Fruit fly (Drosophila melanogaster) whole organism, adult: ENCODE measurements around the gene Mkrn1.

Experiments used
- CG11617 ChIP-seq: fragments of 200-800 bp; sonication (Bioruptor generic); optimal IDR thresholded peaks from 2 replicates; lab custom pipeline; 2017; ENCODE audit warnings: mild to moderate bottlenecking, missing biosample characterization, missing genetic modification reagents, missing genetic modification characterization
- CG12768 ChIP-seq: fragments of 200-800 bp; sonication (Bioruptor generic); optimal IDR thresholded peaks from 2 replicates; lab custom pipeline; 2017; ENCODE audit warnings: missing biosample characterization, missing genetic modification characterization, mild to moderate bottlenecking, moderate library complexity, missing genetic modification reagents
- CG14711 ChIP-seq: fragments of 200-800 bp; sonication (Bioruptor generic); optimal IDR thresholded peaks from 2 replicates; lab custom pipeline; 2018; ENCODE audit warnings: missing biosample characterization, mild to moderate bottlenecking, missing genetic modification characterization, moderate library complexity
- CG1620 ChIP-seq: fragments of 200-800 bp; sonication (Bioruptor generic); optimal IDR thresholded peaks from 2 replicates; lab custom pipeline; 2016; ENCODE audit warnings: missing biosample characterization, missing genetic modification characterization
- CG33017 ChIP-seq: fragments of 200-800 bp; sonication (Bioruptor generic); optimal IDR thresholded peaks from 2 replicates; lab custom pipeline; 2018; ENCODE audit warnings: missing biosample characterization, mild to moderate bottlenecking, missing genetic modification characterization, moderate library complexity
- CG5204 ChIP-seq: fragments of 200-800 bp; sonication (Bioruptor generic); optimal IDR thresholded peaks from 2 replicates; lab custom pipeline; 2016; ENCODE audit warnings: missing biosample characterization, missing genetic modification characterization
- CG7045 ChIP-seq: fragments of 200-800 bp; sonication (Bioruptor generic); optimal IDR thresholded peaks from 2 replicates; lab custom pipeline; 2017; ENCODE audit warnings: missing biosample characterization, mild to moderate bottlenecking, missing genetic modification characterization
- CG7101 ChIP-seq: fragments of 200-800 bp; sonication (Bioruptor generic); optimal IDR thresholded peaks from 2 replicates; lab custom pipeline; 2018; ENCODE audit warnings: missing biosample characterization, mild to moderate bottlenecking, missing genetic modification characterization, moderate library complexity
- Clk ChIP-seq: fragments of 200-800 bp; sonication (Bioruptor generic); optimal IDR thresholded peaks from 2 replicates; lab custom pipeline; 2017; ENCODE audit warnings: missing biosample characterization, missing genetic modification characterization
- Crg-1 ChIP-seq: fragments of 200-800 bp; sonication (Bioruptor generic); optimal IDR thresholded peaks from 2 replicates; lab custom pipeline; 2016; ENCODE audit warnings: missing biosample characterization, missing genetic modification characterization
- Hr96 ChIP-seq: fragments of 200-800 bp; sonication (Bioruptor generic); optimal IDR thresholded peaks from 2 replicates; lab custom pipeline; 2016; ENCODE audit warnings: missing biosample characterization, missing genetic modification characterization
- Mnt ChIP-seq: fragments of 200-800 bp; sonication (Bioruptor generic); optimal IDR thresholded peaks from 2 replicates; lab custom pipeline; 2016; ENCODE audit warnings: missing biosample characterization, mild to moderate bottlenecking, missing genetic modification characterization
- bab1 ChIP-seq: fragments of 200-800 bp; sonication (Bioruptor generic); optimal IDR thresholded peaks from 3 replicates; lab custom pipeline; 2019; ENCODE audit warnings: missing biosample characterization, mild to moderate bottlenecking, missing genetic modification characterization, moderate library complexity
- cic ChIP-seq: fragments of 200-800 bp; sonication (Bioruptor generic); optimal IDR thresholded peaks from 2 replicates; lab custom pipeline; 2017; ENCODE audit warnings: missing biosample characterization, mild to moderate bottlenecking, missing genetic modification characterization, moderate library complexity
- cnc ChIP-seq, 2 experiments: fragments of >200 bp; optimal IDR thresholded peaks; 2 replicates each; lab custom pipeline; 2017
- kay ChIP-seq: fragments of 200-800 bp; sonication (Bioruptor generic); peaks from one replicate; lab custom pipeline; 2016; ENCODE audit warnings: missing biosample characterization, missing genetic modification characterization, borderline replicate concordance
- ovo ChIP-seq: fragments of 200-800 bp; sonication (Bioruptor generic); optimal IDR thresholded peaks from 2 replicates; lab custom pipeline; 2016; ENCODE audit warnings: missing biosample characterization, missing genetic modification characterization
- pad ChIP-seq: fragments of 200-800 bp; sonication (Bioruptor generic); optimal IDR thresholded peaks from 3 replicates; lab custom pipeline; 2017; ENCODE audit warnings: missing biosample characterization, missing genetic modification characterization, mild to moderate bottlenecking, moderate library complexity, missing genetic modification reagents
- tj ChIP-seq: fragments of 200-800 bp; sonication (Bioruptor generic); optimal IDR thresholded peaks from 3 replicates; lab custom pipeline; 2017; ENCODE audit warnings: missing biosample characterization, mild to moderate bottlenecking, missing genetic modification characterization, moderate library complexity
- toe ChIP-seq: fragments of 200-800 bp; sonication (Bioruptor generic); optimal IDR thresholded peaks from 2 replicates; lab custom pipeline; 2016; ENCODE audit warnings: missing biosample characterization, missing genetic modification characterization

Mkrn1 gene

DNA sequence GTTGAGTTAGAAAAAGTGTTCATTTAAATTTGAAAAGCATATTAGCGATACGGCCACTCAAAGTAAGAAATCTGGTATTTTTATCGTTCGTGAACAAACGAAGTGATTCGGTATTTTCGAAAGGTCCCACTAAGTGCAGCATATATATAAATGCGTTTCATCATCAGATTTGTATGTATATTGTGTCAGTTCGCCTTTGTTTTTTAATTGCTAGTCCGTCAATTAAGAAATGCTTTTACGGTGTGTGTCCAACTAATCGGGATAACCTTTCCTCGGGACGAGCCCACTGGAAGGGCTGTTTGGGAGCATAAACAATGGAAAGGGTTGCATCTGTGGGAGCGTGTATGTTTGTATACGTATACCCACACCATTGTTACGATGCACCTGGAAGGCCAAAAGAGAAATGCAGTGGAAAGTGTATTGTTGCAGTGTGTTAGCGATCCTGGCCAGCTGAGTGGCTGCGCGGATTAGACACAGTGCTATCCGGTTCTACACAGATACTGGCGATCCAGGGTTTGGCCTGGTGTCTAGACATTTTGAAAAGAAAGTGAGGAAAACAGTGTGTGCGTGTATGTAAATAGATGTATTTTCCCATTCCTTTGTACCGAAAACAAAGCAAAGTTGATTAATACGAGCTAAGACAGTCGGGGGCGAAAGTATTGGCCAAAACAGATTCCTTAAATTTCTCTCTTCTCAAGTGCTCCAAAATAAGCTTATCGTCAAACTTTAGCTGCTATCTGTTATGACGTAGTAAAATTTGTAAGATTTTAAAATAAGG, 10.3 kb downstream of the Mkrn1 start, which contains the start of gene CG7611:
TSS of gene CG7611 (plus strand) at position 128 of the 778 bp plus-strand sequence.
- TF ChIP-seq CG14711 (tag; lab: Kevin White, UChicago) (no peak), cic (GFP tag; lab: Kevin White, UChicago) (no peak)

DNA sequence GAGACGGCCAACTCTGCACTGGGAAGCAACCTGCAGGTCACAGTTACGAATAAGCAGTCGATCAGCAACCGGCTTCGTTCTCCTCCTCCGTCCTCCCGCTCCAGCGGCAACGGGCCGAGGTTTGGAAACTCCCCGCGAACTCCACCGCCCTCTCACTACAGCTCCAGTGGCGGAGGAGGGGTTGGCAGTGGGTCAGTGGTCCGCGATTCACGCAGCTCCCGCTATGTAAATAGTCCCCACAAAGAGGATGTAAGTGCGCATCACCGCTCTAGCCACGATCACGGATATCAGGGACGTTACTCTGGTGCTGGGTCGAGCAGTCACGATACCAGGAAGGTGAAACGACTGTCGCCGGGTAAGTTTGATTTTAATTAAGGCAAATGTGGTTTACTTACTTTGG, 15.2 kb downstream of the Mkrn1 start:
- no peak for TF ChIP-seq CG11617 (GFP tag; lab: Kevin White, UChicago)

DNA sequence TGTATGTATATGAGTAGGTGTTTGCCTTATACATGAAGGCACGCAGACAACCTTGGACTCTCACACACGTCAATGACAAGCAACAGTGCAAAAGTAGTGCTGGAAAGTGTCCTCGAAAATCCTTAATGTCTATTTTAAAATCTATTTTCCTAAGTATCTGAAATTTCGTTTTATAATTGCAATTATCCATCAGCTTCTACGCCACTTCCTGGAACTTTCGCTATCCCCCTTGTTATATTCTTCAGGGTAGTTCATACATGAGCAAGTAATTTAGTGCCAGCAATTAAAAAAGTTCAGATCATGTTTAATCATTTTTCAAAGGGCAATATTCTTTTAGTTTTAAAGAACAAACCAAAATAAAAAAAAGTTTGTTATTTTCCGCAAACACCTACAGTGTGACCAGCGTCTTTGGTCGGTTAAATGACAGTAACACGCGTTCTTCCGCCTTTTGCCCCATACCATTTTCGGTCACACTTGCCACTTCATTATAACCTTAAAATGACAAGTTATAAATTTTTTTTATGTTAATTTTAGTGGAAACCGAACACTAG, 16.7 kb downstream of the Mkrn1 start:
- peak; percentile 65 for TF ChIP-seq CG7101 (tag; lab: Kevin White, UChicago)
- TF ChIP-seq CG7045 (GFP tag; lab: Kevin White, UChicago): no peak
- peak; percentile 39 for TF ChIP-seq Hr96 (GFP tag; lab: Kevin White, UChicago)
- TF ChIP-seq Mnt: peak; percentile 27
- TF ChIP-seq CG14711 (tag; lab: Kevin White, UChicago): peak; percentile 47
- no peak for TF ChIP-seq cnc (optimal IDR thresholded peaks at IDR 0.05; lab: Kevin White, UChicago)
- peak; percentile 19 for TF ChIP-seq CG11617 (GFP tag; lab: Kevin White, UChicago)
- peak; percentile 25 for TF ChIP-seq bab1
- TF ChIP-seq Clk (GFP tag; lab: Kevin White, UChicago): no peak
- peak; percentile 88 for TF ChIP-seq kay (GFP tag; lab: Kevin White, UChicago)
- TF ChIP-seq CG12768: peak; percentile 45
- TF ChIP-seq tj (GFP tag; lab: Kevin White, UChicago): no peak
- peak; percentile 28 for TF ChIP-seq cic (GFP tag; lab: Kevin White, UChicago)
- TF ChIP-seq pad (GFP tag; lab: Kevin White, UChicago): peak; percentile 25
- no peak for TF ChIP-seq CG5204 (GFP tag; lab: Kevin White, UChicago)
- peak; percentile 46 for TF ChIP-seq Crg-1 (GFP tag; lab: Kevin White, UChicago)
- TF ChIP-seq ovo: no peak
- TF ChIP-seq CG1620 (GFP tag; lab: Kevin White, UChicago): no peak

DNA sequence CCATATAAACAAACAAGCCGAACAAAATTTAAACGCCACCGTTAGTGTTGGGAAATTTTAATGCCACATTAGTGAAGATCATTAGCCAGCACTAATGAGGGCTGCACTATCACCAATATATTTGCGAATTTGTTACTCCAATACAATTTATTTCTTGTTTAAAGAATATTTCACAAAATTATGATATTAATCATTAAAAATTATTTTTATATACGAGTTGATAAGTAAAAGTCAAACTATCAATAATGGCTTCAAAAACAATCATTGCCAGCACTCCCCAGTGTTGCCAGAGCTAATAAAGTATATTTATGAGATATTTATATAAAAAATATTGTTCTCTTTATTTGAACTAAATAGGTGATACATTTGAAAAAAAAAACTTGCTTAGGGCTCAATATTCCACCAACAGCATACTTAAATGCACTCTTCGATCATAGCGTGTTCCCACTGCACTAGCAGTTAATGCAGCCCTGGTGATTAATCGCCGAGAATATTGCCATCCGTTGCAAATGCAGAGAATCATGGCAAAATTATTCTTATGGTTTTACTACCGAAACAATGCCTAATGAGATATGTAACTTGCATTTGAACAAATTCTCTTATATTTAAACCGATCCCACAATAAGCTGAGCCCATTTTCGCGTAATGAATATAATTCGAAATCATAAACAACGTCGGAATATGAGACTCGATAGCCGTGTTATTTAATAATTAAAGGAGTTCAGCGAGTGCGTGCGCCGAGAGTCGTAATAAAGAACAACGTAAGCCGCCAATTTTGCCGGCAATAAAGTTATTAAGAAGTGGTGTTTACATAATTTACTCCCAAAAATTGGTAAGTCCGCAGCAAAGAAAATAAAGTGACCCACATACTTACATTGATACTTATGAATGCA, 17.4 kb downstream of the Mkrn1 start, which contains the start of the genes SAK and Cdk12:
TSS of gene SAK (minus strand) at position 65 of the 893 bp plus-strand sequence.
TSS of gene Cdk12 (plus strand) at position 484 of the 893 bp plus-strand sequence.
- TF ChIP-seq CG11617 (GFP tag; lab: Kevin White, UChicago) (peak; percentile 95), CG12768 (peak; percentile 93), bab1 (peak; percentile 91), pad (GFP tag; lab: Kevin White, UChicago) (peak; percentile 82), cic (GFP tag; lab: Kevin White, UChicago) (peak; percentile 59), Clk (GFP tag; lab: Kevin White, UChicago) (peak; percentile 70), CG33017 (tag; lab: Kevin White, UChicago) (peak; percentile 89), Crg-1 (GFP tag; lab: Kevin White, UChicago) (peak; percentile 84), kay (GFP tag; lab: Kevin White, UChicago) (peak; percentile 86), toe (GFP tag; lab: Kevin White, UChicago) (peak; percentile 85), tj (GFP tag; lab: Kevin White, UChicago) (peak; percentile 75), CG5204 (GFP tag; lab: Kevin White, UChicago) (peak; percentile 84), cnc (optimal IDR thresholded peaks at IDR 0.05; lab: Kevin White, UChicago) (no peak), ovo (peak; percentile 86), CG14711 (tag; lab: Kevin White, UChicago) (peak; percentile 83), CG7101 (tag; lab: Kevin White, UChicago) (peak; percentile 92), CG7045 (GFP tag; lab: Kevin White, UChicago) (peak; percentile 94), Mnt (peak; percentile 58), Hr96 (GFP tag; lab: Kevin White, UChicago) (peak; percentile 74), CG1620 (GFP tag; lab: Kevin White, UChicago) (peak; percentile 60)

DNA sequence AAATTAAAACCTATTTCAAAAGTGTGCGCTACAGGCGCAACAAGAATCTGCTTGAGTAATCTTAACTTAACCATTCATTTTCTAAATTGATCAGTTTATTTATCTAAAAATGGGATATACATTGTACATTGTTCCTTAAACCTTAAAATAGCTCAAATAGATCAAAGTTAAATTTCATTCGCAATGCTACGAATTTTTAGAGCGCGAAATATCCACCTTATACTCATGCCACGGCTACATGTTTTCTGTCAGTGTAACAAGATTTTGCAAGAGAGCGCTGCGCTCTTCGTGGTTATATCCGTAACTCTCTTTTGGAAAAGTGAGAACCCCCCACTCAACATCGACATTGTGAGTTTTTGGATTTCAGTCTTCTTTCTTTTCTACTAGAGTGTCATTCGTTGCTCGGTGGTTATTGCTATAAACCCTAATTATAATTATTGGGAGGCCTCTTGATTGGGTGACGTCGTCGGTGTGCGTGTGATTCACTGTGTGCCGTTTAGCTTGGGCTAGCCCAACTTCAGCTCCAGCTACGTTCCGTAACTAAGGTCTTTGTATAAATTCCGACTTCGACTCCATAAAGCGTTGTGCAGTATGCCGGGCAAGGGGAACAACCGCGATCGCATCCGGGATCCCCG, 23.9 kb downstream of the Mkrn1 start:
- no peak for TF ChIP-seq CG7101 (tag; lab: Kevin White, UChicago)
- no peak for TF ChIP-seq tj (GFP tag; lab: Kevin White, UChicago)
- TF ChIP-seq CG12768: no peak
- no peak for TF ChIP-seq CG33017 (tag; lab: Kevin White, UChicago)
- TF ChIP-seq pad (GFP tag; lab: Kevin White, UChicago): no peak
- no peak for TF ChIP-seq Mnt
- peak; percentile 51 for TF ChIP-seq CG11617 (GFP tag; lab: Kevin White, UChicago)
- TF ChIP-seq cic (GFP tag; lab: Kevin White, UChicago): no peak
